Worm (Caenorhabditis elegans): ENCODE measurements around the gene msp-78.
A peak's percentile ranks its signal among the peaks of the same experiment; 100 is the strongest.

DNA sequence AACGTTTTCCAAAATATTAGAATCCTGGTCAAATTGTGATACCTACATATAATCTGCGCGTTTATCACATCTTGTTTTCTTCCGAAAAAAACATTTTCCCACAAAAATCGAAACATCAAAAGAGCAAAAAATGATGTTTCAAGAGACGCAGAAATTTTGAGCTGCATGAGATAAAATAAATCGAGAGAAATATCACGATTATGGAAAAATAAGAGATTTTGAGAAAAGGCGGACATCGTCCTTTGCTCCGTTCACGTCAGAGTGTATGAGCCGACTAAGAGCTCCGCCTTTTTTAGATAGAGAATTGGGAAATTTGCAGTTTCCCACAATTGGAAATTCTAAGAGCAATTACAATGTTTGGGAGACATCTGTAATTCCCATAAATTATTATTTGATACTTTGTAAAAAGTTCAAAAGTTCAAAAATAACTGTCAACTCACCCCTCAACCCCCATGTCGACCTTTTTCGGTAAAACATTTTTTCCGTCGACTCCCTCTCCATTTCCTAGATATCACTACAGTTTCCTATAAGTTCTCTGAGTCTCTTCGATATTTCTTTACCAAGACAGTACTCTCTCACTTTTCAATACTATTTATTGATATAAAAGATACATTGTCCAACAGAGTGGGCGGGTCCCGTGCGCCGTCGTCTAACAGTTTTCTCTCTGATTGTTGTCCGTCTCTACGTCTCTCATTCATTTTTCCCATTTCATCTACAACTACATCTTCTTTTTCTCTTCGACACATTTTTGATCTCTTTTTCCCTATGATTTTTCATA, 13.0 kb upstream of the msp-78 start:
- TF ChIP-seq zag-1 (tag; optimal IDR thresholded peaks at IDR 0.05) (no peak), sma-3 (GFP tag; optimal IDR thresholded peaks at IDR 0.05) (peak; percentile 60), R02D3.7 (tag; optimal IDR thresholded peaks at IDR 0.05) (no peak), ama-1 (optimal IDR thresholded peaks at IDR 0.05) (no peak), unc-39 (tag; optimal IDR thresholded peaks at IDR 0.05) (no peak), elt-1 (tag; optimal IDR thresholded peaks at IDR 0.05) (no peak), snpc-4 (tag; optimal IDR thresholded peaks at IDR 0.05) (no peak), F13H6.1 (tag; optimal IDR thresholded peaks at IDR 0.05) (peak; percentile 27), lin-39 (tag; optimal IDR thresholded peaks at IDR 0.05) (no peak), mbf-1 (tag; optimal IDR thresholded peaks at IDR 0.05) (no peak), ceh-16 (tag; optimal IDR thresholded peaks at IDR 0.05) (no peak), skn-1 (tag; optimal IDR thresholded peaks at IDR 0.05) (no peak), blmp-1 (tag; optimal IDR thresholded peaks at IDR 0.05; ENCODE audit: insufficient read depth) (peak; percentile 51)
